Fruit fly (Drosophila melanogaster) whole organism, prepupa: ENCODE data around the gene CG15322.
"Not testable (repeated sequence)": the region's sequence is repeated elsewhere in the genome, so short reads cannot be mapped to it uniquely, and the experiment has no call there.

Source experiments
- CG11762 ChIP-seq: fragments of 200-800 bp; sonication (Bioruptor generic); optimal IDR thresholded peaks from 3 replicates; lab custom pipeline; 2016; ENCODE audit warnings: missing biosample characterization, missing genetic modification characterization; ENCODE audit not compliant: insufficient read depth
- CG11902 ChIP-seq: fragments of 200-800 bp; sonication (Bioruptor generic); optimal IDR thresholded peaks from 3 replicates; lab custom pipeline; 2016; ENCODE audit warnings: missing biosample characterization, missing genetic modification characterization
- CG16779 ChIP-seq: fragments of 200-800 bp; sonication (Bioruptor generic); optimal IDR thresholded peaks from 3 replicates; lab custom pipeline; 2017; ENCODE audit warnings: missing biosample characterization, mild to moderate bottlenecking, missing genetic modification characterization
- CG3032 ChIP-seq: fragments of 200-800 bp; optimal IDR thresholded peaks from 2 replicates; lab custom pipeline; 2019; ENCODE audit warnings: missing biosample characterization, mild to moderate bottlenecking, missing genetic modification characterization, moderate library complexity
- CG31627 ChIP-seq: fragments of 200-800 bp; sonication (Bioruptor generic); optimal IDR thresholded peaks from 3 replicates; lab custom pipeline; 2016; ENCODE audit warnings: missing biosample characterization, missing genetic modification characterization
- CG32006 ChIP-seq: fragments of 200-800 bp; sonication (Bioruptor generic); optimal IDR thresholded peaks from 3 replicates; lab custom pipeline; 2017; ENCODE audit warnings: missing biosample characterization, mild to moderate bottlenecking, missing genetic modification characterization
- CG3919 ChIP-seq: fragments of 200-800 bp; sonication (Bioruptor generic); optimal IDR thresholded peaks from 3 replicates; lab custom pipeline; 2016; ENCODE audit warnings: missing biosample characterization, missing genetic modification characterization
- CG4318 ChIP-seq: fragments of 200-800 bp; sonication (Bioruptor generic); optimal IDR thresholded peaks from 3 replicates; lab custom pipeline; 2017; ENCODE audit warnings: missing biosample characterization, mild to moderate bottlenecking, missing genetic modification characterization
- CG6163 ChIP-seq: fragments of 200-800 bp; sonication (Bioruptor generic); IDR thresholded peaks from 3 replicates; pipeline ENCODE4 v1.3.6; 2022; ENCODE audit warnings: missing biosample characterization, missing genetic modification characterization
- CG6276 ChIP-seq: fragments of 200-800 bp; sonication (Bioruptor generic); optimal IDR thresholded peaks from 2 replicates; lab custom pipeline; 2017; ENCODE audit warnings: missing biosample characterization, mild to moderate bottlenecking, missing genetic modification characterization
- CG6792 ChIP-seq: fragments of 200-800 bp; sonication (Bioruptor generic); optimal IDR thresholded peaks from 3 replicates; lab custom pipeline; 2016; ENCODE audit warnings: missing biosample characterization, missing genetic modification characterization
- CG6854 ChIP-seq: fragments of 200-800 bp; sonication (Bioruptor generic); optimal IDR thresholded peaks from 2 replicates; lab custom pipeline; 2017; ENCODE audit warnings: missing biosample characterization, mild to moderate bottlenecking, missing genetic modification characterization
- CG8119 ChIP-seq: fragments of 200-800 bp; sonication (Bioruptor generic); IDR thresholded peaks from 3 replicates; pipeline ENCODE4 v1.3.6; 2022; ENCODE audit warnings: missing biosample characterization, missing genetic modification characterization
- CG8319 ChIP-seq: fragments of 200-800 bp; sonication (Bioruptor generic); optimal IDR thresholded peaks from 3 replicates; lab custom pipeline; 2016; ENCODE audit warnings: missing biosample characterization, missing genetic modification characterization
- CG9139 ChIP-seq: fragments of 200-800 bp; sonication (Bioruptor generic); optimal IDR thresholded peaks from 3 replicates; lab custom pipeline; 2017; ENCODE audit warnings: missing biosample characterization, mild to moderate bottlenecking, missing genetic modification characterization
- Eip93F ChIP-seq: fragments of 200-800 bp; sonication (Bioruptor generic); optimal IDR thresholded peaks from 2 replicates; lab custom pipeline; 2016; ENCODE audit warnings: missing biosample characterization, mild to moderate bottlenecking, missing genetic modification characterization
- Ets21C ChIP-seq: fragments of 200-800 bp; sonication (Bioruptor generic); optimal IDR thresholded peaks from 3 replicates; lab custom pipeline; 2016; ENCODE audit warnings: missing biosample characterization, missing genetic modification characterization
- Ets96B ChIP-seq: fragments of 200-800 bp; optimal IDR thresholded peaks from 2 replicates; lab custom pipeline; 2019; ENCODE audit warnings: missing biosample characterization, mild to moderate bottlenecking, missing genetic modification characterization, moderate library complexity
- Gug ChIP-seq: fragments of 200-800 bp; sonication (Bioruptor generic); IDR thresholded peaks from 2 replicates; pipeline ENCODE4 v1.3.6; 2022; ENCODE audit warnings: missing biosample characterization, missing genetic modification characterization
- Hr38 ChIP-seq: sonication (Bioruptor generic); optimal IDR thresholded peaks from 2 replicates; lab custom pipeline; 2016; ENCODE audit warnings: missing biosample characterization, missing genetic modification characterization
- Hr39 ChIP-seq: fragments of 200-800 bp; sonication (Bioruptor generic); optimal IDR thresholded peaks from 2 replicates; lab custom pipeline; 2016; ENCODE audit warnings: missing biosample characterization, missing genetic modification characterization
- Hr4 ChIP-seq: fragments of 200-800 bp; sonication (Bioruptor generic); optimal IDR thresholded peaks from 3 replicates; lab custom pipeline; 2016; ENCODE audit warnings: missing biosample characterization, missing genetic modification characterization
- Lpt ChIP-seq: fragments of 200-800 bp; sonication (Bioruptor generic); optimal IDR thresholded peaks from 3 replicates; lab custom pipeline; 2016; ENCODE audit warnings: missing biosample characterization, missing genetic modification characterization
- OdsH ChIP-seq: fragments of 200-800 bp; sonication (Bioruptor generic); optimal IDR thresholded peaks from 3 replicates; lab custom pipeline; 2016; ENCODE audit warnings: missing biosample characterization, missing genetic modification characterization
- Smox ChIP-seq: fragments of 200-800 bp; sonication (Bioruptor generic); optimal IDR thresholded peaks from 3 replicates; lab custom pipeline; 2016; ENCODE audit warnings: missing biosample characterization, missing genetic modification characterization
- Sox102F ChIP-seq: fragments of 200-800 bp; sonication (Bioruptor generic); optimal IDR thresholded peaks from 2 replicates; lab custom pipeline; 2016; ENCODE audit warnings: missing biosample characterization, mild to moderate bottlenecking, missing genetic modification characterization
- Sox14 ChIP-seq: fragments of 200-800 bp; sonication (Bioruptor generic); optimal IDR thresholded peaks from 3 replicates; lab custom pipeline; 2016; ENCODE audit warnings: missing biosample characterization, missing genetic modification characterization
- Sox15 ChIP-seq: fragments of 200-800 bp; sonication (Bioruptor generic); optimal IDR thresholded peaks from 3 replicates; lab custom pipeline; 2016; ENCODE audit warnings: missing biosample characterization, missing genetic modification characterization
- acj6 ChIP-seq: fragments of 200-800 bp; sonication (Bioruptor generic); optimal IDR thresholded peaks from 3 replicates; lab custom pipeline; 2016; ENCODE audit warnings: missing biosample characterization, missing genetic modification characterization
- cyc ChIP-seq: fragments of 200-800 bp; sonication (Bioruptor generic); optimal IDR thresholded peaks from 3 replicates; lab custom pipeline; 2016; ENCODE audit warnings: missing biosample characterization, missing genetic modification characterization
- esn ChIP-seq: fragments of 200-800 bp; sonication (Bioruptor generic); optimal IDR thresholded peaks from 2 replicates; lab custom pipeline; 2016; ENCODE audit warnings: missing biosample characterization, mild to moderate bottlenecking, missing genetic modification characterization, moderate library complexity
- fd59A ChIP-seq: fragments of 200-800 bp; sonication (Bioruptor generic); optimal IDR thresholded peaks from 2 replicates; lab custom pipeline; 2017; ENCODE audit warnings: missing biosample characterization, mild to moderate bottlenecking, missing genetic modification characterization, missing genetic modification reagents
- fkh ChIP-seq: fragments of 200-800 bp; sonication (Bioruptor generic); optimal IDR thresholded peaks from 3 replicates; lab custom pipeline; 2017; ENCODE audit warnings: missing biosample characterization, mild to moderate bottlenecking, missing genetic modification characterization, moderate library complexity
- net ChIP-seq: fragments of 200-800 bp; sonication (Bioruptor generic); optimal IDR thresholded peaks from 3 replicates; lab custom pipeline; 2016; ENCODE audit warnings: missing biosample characterization, missing genetic modification characterization
- spab ChIP-seq: fragments of 200-800 bp; sonication (Bioruptor generic); optimal IDR thresholded peaks from 2 replicates; lab custom pipeline; 2017; ENCODE audit warnings: missing biosample characterization, mild to moderate bottlenecking, missing genetic modification characterization, missing genetic modification reagents
- ss ChIP-seq, 2 experiments: fragments of 200-800 bp; sonication (Bioruptor generic); optimal IDR thresholded peaks; 2 replicates in 1 of 2; 3 replicates in 1 of 2; lab custom pipeline; 2017 to 2018; ENCODE audit warnings: mild to moderate bottlenecking in 2 of 2, missing biosample characterization in 2 of 2, missing genetic modification characterization in 2 of 2, moderate library complexity in 1 of 2
- svp ChIP-seq: fragments of 200-800 bp; sonication (Bioruptor generic); peaks from one replicate; lab custom pipeline; 2016; ENCODE audit warnings: missing biosample characterization, missing genetic modification characterization
- topi ChIP-seq: fragments of 200-800 bp; sonication (Bioruptor generic); optimal IDR thresholded peaks from 3 replicates; lab custom pipeline; 2016; ENCODE audit warnings: missing biosample characterization, missing genetic modification characterization
- vri ChIP-seq: fragments of 200-800 bp; sonication (Bioruptor generic); optimal IDR thresholded peaks from 3 replicates; lab custom pipeline; 2016; ENCODE audit warnings: missing biosample characterization, mild to moderate bottlenecking, missing genetic modification characterization

CG15322 gene

dm6 chrX:20133432-20133831 lies at the start of gene CG15322:
TSS of gene CG15322 (plus strand) at chrX:20133579.
- peak; percentile 0 for TF ChIP-seq CG3919 (GFP tag; lab: Kevin White, UChicago)
- no peak for TF ChIP-seq CG11762
- TF ChIP-seq ss (GFP tag; optimal IDR thresholded peaks at IDR 0.05; lab: Kevin White, UChicago) = peak in 1 of 2 experiments; percentile 23
- no peak for TF ChIP-seq net (GFP tag; lab: Kevin White, UChicago)
- 0 out of 3 replicates have a peak, but pooled peaks have one; percentile 18 for TF ChIP-seq CG8119 (GFP tag; lab: Robert Waterston, UW)

- TF ChIP-seq CG32006 (GFP tag; lab: Kevin White, UChicago) = no peak
- TF ChIP-seq, all 60 proteins: peak for 0
Observed at dm6 chrX:20083762-20084161, 49.6 kb upstream of the CG15322 start.

dm6 chrX:20092308-20092707 lies 41.1 kb upstream of the CG15322 start, which contains the start of gene fd19B:
TSS of gene fd19B (minus strand) at chrX:20092408.
- no peak for TF ChIP-seq esn (GFP tag; lab: Kevin White, UChicago)
- TF ChIP-seq CG4318 = no peak
- no peak for TF ChIP-seq Hr38 (GFP tag; lab: Kevin White, UChicago)
- no peak for TF ChIP-seq Hr39 (GFP tag; lab: Kevin White, UChicago)
- no peak for TF ChIP-seq OdsH
- no peak for TF ChIP-seq cyc (GFP tag; lab: Kevin White, UChicago)
- TF ChIP-seq Lpt (GFP tag; lab: Kevin White, UChicago) = no peak
- TF ChIP-seq Smox (GFP tag; lab: Kevin White, UChicago) = no peak
- TF ChIP-seq CG11902 = no peak
- TF ChIP-seq CG6163 (GFP tag; lab: Robert Waterston, UW) = no peak
- TF ChIP-seq Eip93F (GFP tag; lab: Kevin White, UChicago) = no peak
- no peak for TF ChIP-seq CG31627
- no peak for TF ChIP-seq topi (GFP tag; lab: Kevin White, UChicago)
- TF ChIP-seq svp (GFP tag; lab: Kevin White, UChicago) = no peak
- TF ChIP-seq spab (GFP tag; lab: Kevin White, UChicago) = no peak
- TF ChIP-seq Sox102F (GFP tag; lab: Kevin White, UChicago) = no peak
- TF ChIP-seq CG16779 = no peak

- not testable (repeated sequence) for TF ChIP-seq CG16779; Hr38 (GFP tag; lab: Kevin White, UChicago); CG8119 (GFP tag; lab: Robert Waterston, UW)
Observed at dm6 chrX:20094098-20094497, 39.3 kb upstream of the CG15322 start, which contains the start of gene Or19b. TSS of gene Or19b (plus strand) at chrX:20094398.

- TF ChIP-seq spab (GFP tag; lab: Kevin White, UChicago); CG11902; CG6792 (GFP tag; lab: Kevin White, UChicago): not testable (repeated sequence)
- TF ChIP-seq, all 60 proteins: peak for 0; not testable (repeated sequence) for 60
Observed at dm6 chrX:20096374-20096773, 37.0 kb upstream of the CG15322 start, which contains the start of gene CG42581. TSS of gene CG42581 (minus strand) at chrX:20096474.

dm6 chrX:20104987-20105386 lies 28.4 kb upstream of the CG15322 start:
- no peak for TF ChIP-seq net (GFP tag; lab: Kevin White, UChicago)
- no peak for TF ChIP-seq Sox14 (GFP tag; lab: Kevin White, UChicago)
- no peak for TF ChIP-seq CG9139 (GFP tag; lab: Kevin White, UChicago)
- no peak for TF ChIP-seq topi (GFP tag; lab: Kevin White, UChicago)
- no peak for TF ChIP-seq CG11902

- no peak for TF ChIP-seq CG8319 (GFP tag; lab: Kevin White, UChicago)
- no peak for TF ChIP-seq Ets21C (GFP tag; lab: Kevin White, UChicago)
- no peak for TF ChIP-seq CG3919 (GFP tag; lab: Kevin White, UChicago)
- no peak for TF ChIP-seq CG6276 (GFP tag; lab: Kevin White, UChicago)
- no peak for TF ChIP-seq acj6 (GFP tag; lab: Kevin White, UChicago)
- TF ChIP-seq CG9139 (GFP tag; lab: Kevin White, UChicago) = no peak
- TF ChIP-seq ss (GFP tag; optimal IDR thresholded peaks at IDR 0.05; lab: Kevin White, UChicago) = no peak
- TF ChIP-seq CG32006 (GFP tag; lab: Kevin White, UChicago) = no peak
- no peak for TF ChIP-seq CG6854 (GFP tag; lab: Kevin White, UChicago)
- no peak for TF ChIP-seq Gug (GFP tag; lab: Robert Waterston, UW)
- TF ChIP-seq CG31627 = no peak
- TF ChIP-seq fkh (GFP tag; lab: Kevin White, UChicago) = no peak
- no peak for TF ChIP-seq fd59A (GFP tag; lab: Kevin White, UChicago)
- no peak for TF ChIP-seq Ets96B (tag; lab: Kevin White, UChicago)
- no peak for TF ChIP-seq vri (GFP tag; lab: Kevin White, UChicago)
- no peak for TF ChIP-seq spab (GFP tag; lab: Kevin White, UChicago)
- TF ChIP-seq Sox15 (GFP tag; lab: Kevin White, UChicago) = no peak
- no peak for TF ChIP-seq CG3032 (tag; lab: Kevin White, UChicago)
- no peak for TF ChIP-seq Hr4 (GFP tag; lab: Kevin White, UChicago)
Observed at dm6 chrX:20110475-20110874, 22.9 kb upstream of the CG15322 start, which contains the start of gene karr. TSS of gene karr (minus strand) at chrX:20110575.
